Worm (Caenorhabditis elegans) whole organism, L2 larva: ENCODE results near the gene bec-1.

Experiments
- C34F6.9 ChIP-seq: fragments of 150-350 bp; optimal IDR thresholded peaks from 2 replicates; lab custom pipeline; 2014; ENCODE audit warnings: missing biosample characterization, missing genetic modification characterization
- F13H6.1 ChIP-seq: sonication (generic microtip); optimal IDR thresholded peaks from 2 replicates; lab custom pipeline; 2016; ENCODE audit warnings: missing genetic modification characterization, missing compliant biosample characterization
- R02D3.7 ChIP-seq: fragments of 150-350 bp; optimal IDR thresholded peaks from 2 replicates; lab custom pipeline; 2014; ENCODE audit warnings: missing biosample characterization, missing genetic modification characterization
- Y55F3AM.14 ChIP-seq: fragments of 200-800 bp; sonication (Bioruptor generic); optimal IDR thresholded peaks from 2 replicates; lab custom pipeline; 2018; ENCODE audit warnings: mild to moderate bottlenecking, missing genetic modification characterization, missing compliant biosample characterization
- ZK546.5 ChIP-seq: sonication (generic microtip); optimal IDR thresholded peaks from 2 replicates; lab custom pipeline; 2017; ENCODE audit warnings: missing biosample characterization, missing genetic modification characterization
- alr-1 ChIP-seq: fragments of 150-350 bp; optimal IDR thresholded peaks from 2 replicates; lab custom pipeline; 2014; ENCODE audit warnings: missing biosample characterization, missing genetic modification characterization
- ama-1 ChIP-seq: fragments of 150-350 bp; optimal IDR thresholded peaks from 2 replicates; lab custom pipeline; 2018; ENCODE audit warnings: inconsistent platforms
- blmp-1 ChIP-seq: sonication (generic microtip); optimal IDR thresholded peaks from 2 replicates; lab custom pipeline; 2017; ENCODE audit warnings: missing genetic modification characterization, mild to moderate bottlenecking, missing compliant biosample characterization, antibody characterized with exemption, moderate library complexity; ENCODE audit not compliant: insufficient read depth
- ceh-16 ChIP-seq: fragments of 150-350 bp; optimal IDR thresholded peaks from 2 replicates; lab custom pipeline; 2014; ENCODE audit warnings: missing biosample characterization, missing genetic modification characterization
- ceh-82 ChIP-seq: fragments of 150-350 bp; optimal IDR thresholded peaks from 2 replicates; lab custom pipeline; 2014; ENCODE audit warnings: missing biosample characterization, missing genetic modification characterization
- crh-2 ChIP-seq: sonication (generic microtip); optimal IDR thresholded peaks from 2 replicates; lab custom pipeline; 2017; ENCODE audit warnings: missing biosample characterization, missing genetic modification characterization
- dmd-4 ChIP-seq: sonication (generic microtip); optimal IDR thresholded peaks from 2 replicates; lab custom pipeline; 2017; ENCODE audit warnings: missing biosample characterization, missing genetic modification characterization
- elt-1 ChIP-seq: fragments of 150-350 bp; optimal IDR thresholded peaks from 2 replicates; lab custom pipeline; 2014; ENCODE audit warnings: missing biosample characterization, missing genetic modification characterization
- elt-3 ChIP-seq: sonication (generic microtip); optimal IDR thresholded peaks from 2 replicates; lab custom pipeline; 2017; ENCODE audit warnings: missing biosample characterization, missing genetic modification characterization
- fos-1 ChIP-seq: fragments of 150-350 bp; optimal IDR thresholded peaks from 2 replicates; lab custom pipeline; 2014; ENCODE audit warnings: missing biosample characterization, missing genetic modification characterization
- gmeb-1 ChIP-seq: fragments of 150-350 bp; optimal IDR thresholded peaks from 2 replicates; lab custom pipeline; 2014; ENCODE audit warnings: missing biosample characterization, missing genetic modification characterization
- lin-11 ChIP-seq: fragments of 150-350 bp; sonication (generic microtip); optimal IDR thresholded peaks from 2 replicates; lab custom pipeline; 2014; ENCODE audit warnings: missing biosample characterization, missing genetic modification characterization, inconsistent platforms, mixed read lengths
- lin-13 ChIP-seq: fragments of 150-350 bp; optimal IDR thresholded peaks from 2 replicates; lab custom pipeline; 2014; ENCODE audit warnings: missing biosample characterization, missing genetic modification reagents, missing genetic modification characterization
- lin-39 ChIP-seq: fragments of 150-350 bp; optimal IDR thresholded peaks from 2 replicates; lab custom pipeline; 2014; ENCODE audit warnings: missing biosample characterization, missing genetic modification reagents, missing genetic modification characterization
- lsy-2 ChIP-seq, 2 experiments: fragments of 150-350 bp in 1 of 2; sonication (generic microtip) in 1 of 2; optimal IDR thresholded peaks; 2 replicates each; lab custom pipeline; 2014 to 2017; ENCODE audit warnings: missing biosample characterization in 2 of 2, missing genetic modification characterization in 2 of 2
- mbf-1 ChIP-seq: sonication (generic microtip); optimal IDR thresholded peaks from 2 replicates; lab custom pipeline; 2017; ENCODE audit warnings: missing biosample characterization, missing genetic modification characterization
- mdl-1 ChIP-seq, 2 experiments: fragments of 150-350 bp in 1 of 2; sonication (generic microtip) in 1 of 2; optimal IDR thresholded peaks; 2 replicates each; lab custom pipeline; 2017; ENCODE audit warnings: missing biosample characterization in 2 of 2, missing genetic modification characterization in 2 of 2
- nhr-10 ChIP-seq: sonication (generic microtip); optimal IDR thresholded peaks from 2 replicates; lab custom pipeline; 2017; ENCODE audit warnings: missing biosample characterization, missing genetic modification characterization
- nhr-11 ChIP-seq: fragments of 150-350 bp; optimal IDR thresholded peaks from 2 replicates; lab custom pipeline; 2014; ENCODE audit warnings: missing biosample characterization, missing genetic modification characterization
- nhr-129 ChIP-seq: fragments of 150-350 bp; optimal IDR thresholded peaks from 2 replicates; lab custom pipeline; 2014; ENCODE audit warnings: missing biosample characterization, missing genetic modification characterization
- nhr-21 ChIP-seq: fragments of 150-350 bp; optimal IDR thresholded peaks from 2 replicates; lab custom pipeline; 2014; ENCODE audit warnings: missing biosample characterization, missing genetic modification characterization
- nhr-23 ChIP-seq: fragments of 150-350 bp; optimal IDR thresholded peaks from 2 replicates; lab custom pipeline; 2014; ENCODE audit warnings: missing biosample characterization, missing genetic modification reagents, missing genetic modification characterization
- nhr-237 ChIP-seq: fragments of 150-350 bp; optimal IDR thresholded peaks from 2 replicates; lab custom pipeline; 2014; ENCODE audit warnings: missing biosample characterization, missing genetic modification characterization
- nhr-25 ChIP-seq: fragments of 150-350 bp; sonication (generic microtip); optimal IDR thresholded peaks from 3 replicates; lab custom pipeline; 2014; ENCODE audit warnings: missing biosample characterization, missing genetic modification characterization
- nhr-6 ChIP-seq: fragments of 150-350 bp; optimal IDR thresholded peaks from 2 replicates; lab custom pipeline; 2014; ENCODE audit warnings: missing biosample characterization, missing genetic modification characterization
- nhr-77 ChIP-seq: fragments of 150-350 bp; optimal IDR thresholded peaks from 2 replicates; lab custom pipeline; 2014; ENCODE audit warnings: missing biosample characterization, missing genetic modification characterization
- peb-1 ChIP-seq: fragments of 150-350 bp; optimal IDR thresholded peaks from 2 replicates; lab custom pipeline; 2014; ENCODE audit warnings: missing biosample characterization, missing genetic modification characterization
- sem-4 ChIP-seq: fragments of 150-350 bp; optimal IDR thresholded peaks from 2 replicates; lab custom pipeline; 2014; ENCODE audit warnings: missing biosample characterization, missing genetic modification reagents, missing genetic modification characterization
- skn-1 ChIP-seq: sonication (generic microtip); optimal IDR thresholded peaks from 2 replicates; lab custom pipeline; 2017; ENCODE audit warnings: missing biosample characterization, missing genetic modification characterization
- sma-3 ChIP-seq: sonication (generic microtip); optimal IDR thresholded peaks from 2 replicates; lab custom pipeline; 2016; ENCODE audit warnings: missing genetic modification reagents, missing genetic modification characterization, missing compliant biosample characterization
- sma-9 ChIP-seq, 2 experiments: fragments of 150-350 bp in 1 of 2; sonication (generic microtip) in 1 of 2; optimal IDR thresholded peaks; 2 replicates each; lab custom pipeline; 2014 to 2016; ENCODE audit warnings: missing genetic modification characterization in 2 of 2, mild to moderate bottlenecking in 1 of 2, missing biosample characterization in 1 of 2, missing compliant biosample characterization in 1 of 2, missing genetic modification reagents in 1 of 2, moderate library complexity in 1 of 2
- unc-39 ChIP-seq: fragments of 150-350 bp; optimal IDR thresholded peaks from 2 replicates; lab custom pipeline; 2014; ENCODE audit warnings: missing biosample characterization, missing genetic modification characterization
- ztf-11 ChIP-seq: sonication (generic microtip); optimal IDR thresholded peaks from 2 replicates; lab custom pipeline; 2017; ENCODE audit warnings: missing biosample characterization, missing genetic modification characterization
- ztf-4 ChIP-seq: fragments of 150-350 bp; optimal IDR thresholded peaks from 2 replicates; lab custom pipeline; 2014; ENCODE audit warnings: missing biosample characterization, missing genetic modification characterization

Gene bec-1

ce11 chrIV:5645514-5646052 is 18.6 kb downstream of the bec-1 start, which contains the start of the genes srd-8 and B0547.2:
srd-8 (minus strand) TSS chrIV:5645614.
B0547.2 (plus strand) TSS chrIV:5646002.
- TF ChIP-seq nhr-21 (tag; lab: Kevin White, UChicago) (no peak), F13H6.1 (no peak), peb-1 (tag; lab: Kevin White, UChicago) (no peak), unc-39 (tag; lab: Kevin White, UChicago) (no peak), ceh-82 (tag; lab: Kevin White, UChicago) (no peak), blmp-1 (tag; lab: Kevin White, UChicago) (no peak), lin-13 (no peak), ceh-16 (tag; lab: Kevin White, UChicago) (no peak), crh-2 (tag; lab: Kevin White, UChicago) (no peak), Y55F3AM.14 (GFP tag; lab: Kevin White, UChicago) (no peak), fos-1 (no peak), sma-9 (GFP tag; optimal IDR thresholded peaks at IDR 0.05; lab: Kevin White, UChicago) (no peak), sma-9 (tag; optimal IDR thresholded peaks at IDR 0.05; lab: Kevin White, UChicago) (no peak), sma-3 (no peak), nhr-6 (tag; lab: Kevin White, UChicago) (no peak), R02D3.7 (tag; lab: Kevin White, UChicago) (no peak), nhr-25 (no peak), C34F6.9 (no peak), mbf-1 (tag; lab: Kevin White, UChicago) (no peak), dmd-4 (no peak)
- TF ChIP-seq, all 48 proteins: peak for 0

ce11 chrIV:5635551-5635950 is 28.7 kb downstream of the bec-1 start, which contains the start of gene srd-13:
srd-13 (minus strand) TSS chrIV:5635651.
- TF ChIP-seq nhr-10 (no peak), skn-1 (tag; lab: Kevin White, UChicago) (no peak), nhr-23 (tag; lab: Kevin White, UChicago) (no peak), gmeb-1 (tag; lab: Kevin White, UChicago) (no peak), sma-3 (no peak), lsy-2 (tag; optimal IDR thresholded peaks at IDR 0.05; lab: Kevin White, UChicago) (no peak), sma-9 (GFP tag; optimal IDR thresholded peaks at IDR 0.05; lab: Kevin White, UChicago) (no peak), sma-9 (tag; optimal IDR thresholded peaks at IDR 0.05; lab: Kevin White, UChicago) (no peak)
- TF ChIP-seq, all 48 proteins: peak for 0

ce11 chrIV:5632536-5632935 is 31.7 kb downstream of the bec-1 start:
- no peak for TF ChIP-seq ceh-82 (tag; lab: Kevin White, UChicago)
- TF ChIP-seq ZK546.5 (tag; lab: Kevin White, UChicago): no peak
- no peak for TF ChIP-seq mdl-1 (tag; optimal IDR thresholded peaks at IDR 0.05; lab: Kevin White, UChicago)
- TF ChIP-seq nhr-23 (tag; lab: Kevin White, UChicago): no peak
- no peak for TF ChIP-seq nhr-77
- no peak for TF ChIP-seq unc-39 (tag; lab: Kevin White, UChicago)

- TF ChIP-seq ama-1 (lab: Kevin White, UChicago): no peak
- TF ChIP-seq lin-11 (tag; lab: Kevin White, UChicago): no peak
- no peak for TF ChIP-seq crh-2 (tag; lab: Kevin White, UChicago)
- TF ChIP-seq elt-3 (tag; lab: Kevin White, UChicago): no peak
- no peak for TF ChIP-seq nhr-10
- TF ChIP-seq alr-1 (tag; lab: Kevin White, UChicago): no peak
- no peak for TF ChIP-seq dmd-4
- TF ChIP-seq nhr-129 (tag; lab: Kevin White, UChicago): no peak
- TF ChIP-seq sma-9 (GFP tag; optimal IDR thresholded peaks at IDR 0.05; lab: Kevin White, UChicago): no peak
- TF ChIP-seq sma-9 (tag; optimal IDR thresholded peaks at IDR 0.05; lab: Kevin White, UChicago): no peak
- no peak for TF ChIP-seq blmp-1 (tag; lab: Kevin White, UChicago)
- TF ChIP-seq ZK546.5 (tag; lab: Kevin White, UChicago): no peak
- no peak for TF ChIP-seq mdl-1 (tag; optimal IDR thresholded peaks at IDR 0.05; lab: Kevin White, UChicago)
Observed at ce11 chrIV:5631628-5632027, 32.6 kb downstream of the bec-1 start, which contains the start of gene ttbk-8.2. ttbk-8.2 (plus strand) TSS chrIV:5631928.

ce11 chrIV:5630156-5630555 is 34.1 kb downstream of the bec-1 start, which contains the start of gene srd-12:
srd-12 (minus strand) TSS chrIV:5630256.
- TF ChIP-seq ceh-82 (tag; lab: Kevin White, UChicago): no peak
- no peak for TF ChIP-seq elt-1
- TF ChIP-seq mbf-1 (tag; lab: Kevin White, UChicago): no peak
- TF ChIP-seq nhr-21 (tag; lab: Kevin White, UChicago): no peak
- no peak for TF ChIP-seq ztf-11
- TF ChIP-seq lin-39 (tag; lab: Kevin White, UChicago): no peak
- TF ChIP-seq unc-39 (tag; lab: Kevin White, UChicago): no peak
- no peak for TF ChIP-seq nhr-237 (tag; lab: Kevin White, UChicago)
- no peak for TF ChIP-seq sem-4 (tag; lab: Kevin White, UChicago)
- no peak for TF ChIP-seq F13H6.1
- no peak for TF ChIP-seq ztf-4 (tag; lab: Kevin White, UChicago)
- no peak for TF ChIP-seq nhr-11 (tag; lab: Kevin White, UChicago)
- no peak for TF ChIP-seq C34F6.9
